Fruit fly (Drosophila melanogaster): ENCODE measurements around the gene CG15387.

CG15387 gene

dm6 chr2L:2228179-2228849 is 2.2 kb upstream of the CG15387 start (continued):
- TF ChIP-seq Spps (tag; optimal IDR thresholded peaks at IDR 0.05) (no peak), CG2889 (GFP tag; IDR thresholded peaks at IDR 0.05) (no peak), CG17568 (GFP tag; optimal IDR thresholded peaks at IDR 0.05) (no peak), sna (GFP tag; IDR thresholded peaks at IDR 0.05; ENCODE audit: partially characterized antibody) (no peak), slou (GFP tag; optimal IDR thresholded peaks at IDR 0.05) (no peak), CG13624 (GFP tag; optimal IDR thresholded peaks at IDR 0.05) (no peak), H2.0 (GFP tag; IDR thresholded peaks at IDR 0.05) (no peak), CG14014 (GFP tag; IDR thresholded peaks at IDR 0.05) (no peak), Sry-β (GFP tag; optimal IDR thresholded peaks at IDR 0.05) (no peak), CG7928 (GFP tag; optimal IDR thresholded peaks at IDR 0.05) (no peak), zen2 (GFP tag; IDR thresholded peaks at IDR 0.05; ENCODE audit: partially characterized antibody) (no peak), CG4854 (GFP tag; optimal IDR thresholded peaks at IDR 0.05) (no peak), Lim3 (GFP tag; IDR thresholded peaks at IDR 0.05) (no peak), chm (GFP tag; IDR thresholded peaks at IDR 0.05) (no peak), crol (GFP tag; IDR thresholded peaks at IDR 0.05) (peak; percentile 87), so (GFP tag; IDR thresholded peaks at IDR 0.05) (no peak), CG11093 (GFP tag; IDR thresholded peaks at IDR 0.05) (no peak), Pdp1 (GFP tag; optimal IDR thresholded peaks at IDR 0.05) (peak in 1 of 2 experiments; percentile 84), CG18764 (GFP tag; optimal IDR thresholded peaks at IDR 0.05) (no peak), HLH4C (GFP tag; IDR thresholded peaks at IDR 0.05; ENCODE audit: partially characterized antibody) (0 out of 3 replicates have a peak, but pooled peaks have one; percentile 16), fd102C (GFP tag; optimal IDR thresholded peaks at IDR 0.05) (no peak), HmgD (GFP tag; optimal IDR thresholded peaks at IDR 0.05) (no peak), CG9876 (GFP tag; optimal IDR thresholded peaks at IDR 0.05) (no peak), btn (GFP tag; optimal IDR thresholded peaks at IDR 0.05) (no peak), E2f1 (GFP tag; IDR thresholded peaks at IDR 0.05) (no peak), CG4404 (GFP tag; IDR thresholded peaks at IDR 0.05) (no peak), sug (tag; optimal IDR thresholded peaks at IDR 0.05) (peak; percentile 13), B-H1 (GFP tag; IDR thresholded peaks at IDR 0.05) (no peak), CG8478 (optimal IDR thresholded peaks at IDR 0.05) (no peak), Antp (GFP tag; optimal IDR thresholded peaks at IDR 0.05) (no peak), unpg (GFP tag; optimal IDR thresholded peaks at IDR 0.05) (no peak), zfh1 (GFP tag; IDR thresholded peaks at IDR 0.05) (0 out of 3 replicates have a peak, but pooled peaks have one; percentile 14), corto (GFP tag; optimal IDR thresholded peaks at IDR 0.05) (peak; percentile 9), CG3163 (GFP tag; optimal IDR thresholded peaks at IDR 0.05) (no peak), ara (GFP tag; IDR thresholded peaks at IDR 0.05) (peak; percentile 18; the same call in 1 of the 2 replicates), scrt (GFP tag; optimal IDR thresholded peaks at IDR 0.05) (no peak), aop (GFP tag; IDR thresholded peaks at IDR 0.05) (no peak), inv (GFP tag; IDR thresholded peaks at IDR 0.05; ENCODE audit: partially characterized antibody) (no peak), zf30C (GFP tag; optimal IDR thresholded peaks at IDR 0.05) (no peak), slp2 (GFP tag; optimal IDR thresholded peaks at IDR 0.05) (no peak), sc (optimal IDR thresholded peaks at IDR 0.05) (no peak), sc (GFP tag; optimal IDR thresholded peaks at IDR 0.05) (no peak), repo (GFP tag; optimal IDR thresholded peaks at IDR 0.05) (no peak), ssp (GFP tag; IDR thresholded peaks at IDR 0.05) (no peak), chn (GFP tag; optimal IDR thresholded peaks at IDR 0.05) (no peak), CG43689 (GFP tag; IDR thresholded peaks at IDR 0.05) (no peak), ato (GFP tag; IDR thresholded peaks at IDR 0.05; ENCODE audit: partially characterized antibody) (no peak), CG13296 (GFP tag; optimal IDR thresholded peaks at IDR 0.05) (no peak), CG3407 (GFP tag; optimal IDR thresholded peaks at IDR 0.05) (no peak), NfI (GFP tag; optimal IDR thresholded peaks at IDR 0.05) (no peak), Atf6 (GFP tag; IDR thresholded peaks at IDR 0.05) (no peak)

Measured in whole organism, embryonic.